Worm (Caenorhabditis elegans) whole organism, L2 larva: Measurements from ENCODE around the gene ZK105.1.
A peak's percentile ranks its signal among the peaks of the same experiment; 100 is the strongest.

ENCODE experiments used
- fos-1 ChIP-seq: fragments of 150-350 bp; optimal IDR thresholded peaks from 2 replicates; lab custom pipeline; 2014; ENCODE audit warnings: missing biosample characterization, missing genetic modification characterization
- lin-13 ChIP-seq: fragments of 150-350 bp; optimal IDR thresholded peaks from 2 replicates; lab custom pipeline; 2014; ENCODE audit warnings: missing biosample characterization, missing genetic modification reagents, missing genetic modification characterization
- nhr-237 ChIP-seq: fragments of 150-350 bp; optimal IDR thresholded peaks from 2 replicates; lab custom pipeline; 2014; ENCODE audit warnings: missing biosample characterization, missing genetic modification characterization

Gene ZK105.1

ce11 chrV:7760174-7760573 lies 46.4 kb downstream of the ZK105.1 start, which contains the start of gene hint-3:
Gene hint-3, plus strand, starts transcription at chrV:7760474.
- TF ChIP-seq nhr-237 (tag; lab: Kevin White, UChicago): no peak
- TF ChIP-seq fos-1 (tag; lab: Kevin White, UChicago): peak; percentile 34

ce11 chrV:7761906-7762305 lies 48.1 kb downstream of the ZK105.1 start:
- TF ChIP-seq lin-13 (GFP tag; lab: Kevin White, UChicago): no peak
